Fruit fly (Drosophila melanogaster): ENCODE measurements around the gene CG31709.

CG31709 gene

dm6 chr2L:9616654-9617053 lies 37.2 kb upstream of the CG31709 start (continued):
- TF ChIP-seq sc (optimal IDR thresholded peaks at IDR 0.05), result no peak
- TF ChIP-seq sc (GFP tag; optimal IDR thresholded peaks at IDR 0.05), result no peak
- TF ChIP-seq CG16815 (GFP tag; optimal IDR thresholded peaks at IDR 0.05), result no peak
- TF ChIP-seq CG4707 (GFP tag; optimal IDR thresholded peaks at IDR 0.05), result peak; percentile 19
- peak; percentile 28 for TF ChIP-seq HLHmδ (GFP tag; optimal IDR thresholded peaks at IDR 0.05)
- TF ChIP-seq CG11247 (GFP tag; IDR thresholded peaks at IDR 0.05), result peak; percentile 61
- peak; percentile 28 for TF ChIP-seq CG3163 (GFP tag; optimal IDR thresholded peaks at IDR 0.05)
- peak; percentile 78 for TF ChIP-seq Dll (GFP tag; IDR thresholded peaks at IDR 0.05; ENCODE audit: partially characterized antibody)
- TF ChIP-seq CG3065 (GFP tag; optimal IDR thresholded peaks at IDR 0.05), result no peak
- no peak for TF ChIP-seq toy (GFP tag; IDR thresholded peaks at IDR 0.05)
- 0 out of 2 replicates have a peak, but pooled peaks have one; percentile 9 for TF ChIP-seq CG6689 (GFP tag; IDR thresholded peaks at IDR 0.05)
- TF ChIP-seq CG4360 (GFP tag; IDR thresholded peaks at IDR 0.05), result peak; percentile 78
- peak; percentile 58 for TF ChIP-seq CG15601 (tag; optimal IDR thresholded peaks at IDR 0.05)
- TF ChIP-seq schlank (tag; optimal IDR thresholded peaks at IDR 0.05), result no peak
- TF ChIP-seq CG31224 (GFP tag; IDR thresholded peaks at IDR 0.05), result 0 out of 2 replicates have a peak, but pooled peaks have one; percentile 32
- peak; percentile 45; the same call in 1 of the 2 replicates for TF ChIP-seq Adf1 (GFP tag; IDR thresholded peaks at IDR 0.05)
- TF ChIP-seq stwl (tag; optimal IDR thresholded peaks at IDR 0.05), result peak; percentile 71
- no peak for TF ChIP-seq CG31365 (tag; optimal IDR thresholded peaks at IDR 0.05)
- TF ChIP-seq CG12219 (GFP tag; optimal IDR thresholded peaks at IDR 0.05), result no peak
- no peak for TF ChIP-seq CG1792 (GFP tag; optimal IDR thresholded peaks at IDR 0.05)
- peak; percentile 85 for TF ChIP-seq Med (GFP tag)
- no peak for TF ChIP-seq Hr39 (optimal IDR thresholded peaks at IDR 0.05)
- no peak for TF ChIP-seq sim (GFP tag; IDR thresholded peaks at IDR 0.05)
- TF ChIP-seq CG6654 (GFP tag; optimal IDR thresholded peaks at IDR 0.05), result no peak
- TF ChIP-seq CG30431 (GFP tag; optimal IDR thresholded peaks at IDR 0.05), result no peak
- peak; percentile 82 for TF ChIP-seq sob (GFP tag; IDR thresholded peaks at IDR 0.05)
- no peak for TF ChIP-seq odd (GFP tag; optimal IDR thresholded peaks at IDR 0.05)
- TF ChIP-seq fd102C (GFP tag; optimal IDR thresholded peaks at IDR 0.05), result peak; percentile 4
- peak; percentile 92 for TF ChIP-seq Opbp (GFP tag; IDR thresholded peaks at IDR 0.05; ENCODE audit: partially characterized antibody)
- no peak for TF ChIP-seq ro (GFP tag; IDR thresholded peaks at IDR 0.05)
- TF ChIP-seq fd64A (GFP tag; optimal IDR thresholded peaks at IDR 0.05), result no peak
- no peak for TF ChIP-seq emc (GFP tag; optimal IDR thresholded peaks at IDR 0.05)
- TF ChIP-seq CG9797 (GFP tag; optimal IDR thresholded peaks at IDR 0.05), result peak; percentile 26
- peak; percentile 78 for TF ChIP-seq pita (GFP tag; optimal IDR thresholded peaks at IDR 0.05)
- peak in 1 of 2 experiments; percentile 35 for TF ChIP-seq insv (GFP tag; optimal IDR thresholded peaks at IDR 0.05)
- no peak for TF ChIP-seq CG2202 (tag; optimal IDR thresholded peaks at IDR 0.05)
- peak; percentile 11 for TF ChIP-seq unpg (GFP tag; optimal IDR thresholded peaks at IDR 0.05)
- no peak for TF ChIP-seq Lim3 (GFP tag; IDR thresholded peaks at IDR 0.05)
- TF ChIP-seq Bdp1 (GFP tag; optimal IDR thresholded peaks at IDR 0.05), result peak; percentile 18
- TF ChIP-seq CG11085 (GFP tag; IDR thresholded peaks at IDR 0.05), result peak; percentile 33; the same call in 1 of the 2 replicates
- no peak for TF ChIP-seq cg (GFP tag; optimal IDR thresholded peaks at IDR 0.05)
- no peak for TF ChIP-seq CG1602 (GFP tag; optimal IDR thresholded peaks at IDR 0.05)
- TF ChIP-seq cas (GFP tag; IDR thresholded peaks at IDR 0.05), result 0 out of 2 replicates have a peak, but pooled peaks have one; percentile 38
- TF ChIP-seq Hr51 (GFP tag; optimal IDR thresholded peaks at IDR 0.05), result peak in 1 of 2 experiments; percentile 1
- no peak for TF ChIP-seq Doc2 (GFP tag; IDR thresholded peaks at IDR 0.05)
- peak; percentile 16 for TF ChIP-seq CG9727 (GFP tag; optimal IDR thresholded peaks at IDR 0.05)
- TF ChIP-seq CG7372 (GFP tag; IDR thresholded peaks at IDR 0.05), result no peak
- TF ChIP-seq pb (GFP tag; optimal IDR thresholded peaks at IDR 0.05), result no peak
- TF ChIP-seq kay (GFP tag; optimal IDR thresholded peaks at IDR 0.05), result no peak
- no peak for TF ChIP-seq Camta (GFP tag; optimal IDR thresholded peaks at IDR 0.05)
- peak; percentile 20 for TF ChIP-seq maf-S (GFP tag; optimal IDR thresholded peaks at IDR 0.05)
- 0 out of 3 replicates have a peak, but pooled peaks have one; percentile 23 for TF ChIP-seq so (GFP tag; IDR thresholded peaks at IDR 0.05)

Measured in whole organism, embryonic.